Fruit fly (Drosophila melanogaster) whole organism, embryonic: ENCODE data around the gene HUWE1.
A peak's percentile ranks its signal among the peaks of the same experiment; 100 is the strongest.

Source experiments
- CG7839 ChIP-seq: fragments of 200-800 bp; sonication (Bioruptor generic); optimal IDR thresholded peaks from 3 replicates; lab custom pipeline; 2018; ENCODE audit warnings: missing biosample characterization, mild to moderate bottlenecking, missing genetic modification characterization, moderate library complexity
- CTCF ChIP-seq: fragments of 200-800 bp; sonication (Bioruptor generic); optimal IDR thresholded peaks from 2 replicates; lab custom pipeline; 2017; ENCODE audit warnings: missing biosample characterization, mild to moderate bottlenecking, missing genetic modification characterization, moderate library complexity
- Drgx ChIP-seq: fragments of 200-800 bp; sonication (Bioruptor generic); IDR thresholded peaks from 2 replicates; pipeline ENCODE4 v1.3.6; 2022; ENCODE audit warnings: missing biosample characterization, missing genetic modification characterization
- Hmr ChIP-seq: fragments of 200-800 bp; sonication (Bioruptor generic); optimal IDR thresholded peaks from 3 replicates; lab custom pipeline; 2017; ENCODE audit warnings: mild to moderate bottlenecking, missing biosample characterization, missing genetic modification reagents, missing genetic modification characterization
- Meics ChIP-seq: fragments of 200-800 bp; sonication (Bioruptor generic); optimal IDR thresholded peaks from 2 replicates; lab custom pipeline; 2017; ENCODE audit warnings: missing biosample characterization, mild to moderate bottlenecking, missing genetic modification characterization
- gfzf ChIP-seq: fragments of 200-800 bp; sonication (Bioruptor generic); optimal IDR thresholded peaks from 2 replicates; lab custom pipeline; 2016; ENCODE audit warnings: missing biosample characterization, mild to moderate bottlenecking, missing genetic modification characterization, moderate library complexity
- h ChIP-seq: fragments of >200 bp; optimal IDR thresholded peaks from 2 replicates; lab custom pipeline; 2017
- rib ChIP-seq: fragments of 200-800 bp; sonication (Bioruptor generic); IDR thresholded peaks from 2 replicates; pipeline ENCODE4 v1.3.6; 2022; ENCODE audit warnings: missing biosample characterization, missing genetic modification characterization
- sqz ChIP-seq: fragments of 200-800 bp; sonication (Bioruptor generic); optimal IDR thresholded peaks from 3 replicates; lab custom pipeline; 2018; ENCODE audit warnings: missing biosample characterization, mild to moderate bottlenecking, missing genetic modification characterization
- z ChIP-seq: fragments of 200-800 bp; sonication (Bioruptor generic); IDR thresholded peaks from 3 replicates; pipeline ENCODE4 v1.3.6; 2022; ENCODE audit warnings: missing biosample characterization, missing genetic modification characterization

DNA sequence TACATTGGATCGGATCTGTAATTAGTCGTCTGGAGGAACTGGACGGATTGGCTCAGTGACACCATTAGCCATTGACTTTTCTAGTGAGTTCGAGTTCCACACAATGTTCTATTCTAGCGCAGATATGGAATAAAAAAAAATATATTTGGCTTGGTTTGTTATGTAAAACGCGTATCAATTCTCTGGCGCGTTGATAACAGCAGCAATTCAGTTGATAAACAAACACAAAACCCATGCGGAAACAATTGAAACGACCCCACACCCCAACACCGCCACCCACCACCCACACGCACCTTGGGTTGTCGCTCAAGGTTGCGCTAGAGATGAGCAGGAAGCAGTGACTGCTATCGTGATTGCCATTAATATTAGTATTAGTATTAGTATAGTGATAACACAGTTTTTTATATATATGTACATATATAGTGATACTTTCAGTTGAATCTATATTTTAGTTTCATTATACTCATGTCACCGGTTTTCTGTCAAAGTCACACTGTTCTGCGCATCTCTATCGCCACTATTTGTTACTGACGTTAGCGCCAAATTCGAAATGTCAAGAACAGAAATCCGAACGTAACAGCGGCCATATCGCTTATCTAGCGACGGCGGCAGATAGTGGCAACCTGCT lies 14.7 kb upstream of the HUWE1 start:
- TF ChIP-seq rib (GFP tag; lab: Robert Waterston, UW) (peak; percentile 93), CG7839 (peak; percentile 96), Drgx (GFP tag; lab: Robert Waterston, UW) (peak; percentile 93), Hmr (peak; percentile 97), sqz (GFP tag; lab: Kevin White, UChicago) (peak; percentile 37), h (no peak), gfzf (GFP tag; lab: Kevin White, UChicago) (no peak), z (GFP tag; lab: Robert Waterston, UW) (0 out of 3 replicates have a peak, but pooled peaks have one; percentile 19), CTCF (peak; percentile 29), Meics (peak; percentile 95)
